Worm (Caenorhabditis elegans): ENCODE data around the gene F47B8.5.

DNA sequence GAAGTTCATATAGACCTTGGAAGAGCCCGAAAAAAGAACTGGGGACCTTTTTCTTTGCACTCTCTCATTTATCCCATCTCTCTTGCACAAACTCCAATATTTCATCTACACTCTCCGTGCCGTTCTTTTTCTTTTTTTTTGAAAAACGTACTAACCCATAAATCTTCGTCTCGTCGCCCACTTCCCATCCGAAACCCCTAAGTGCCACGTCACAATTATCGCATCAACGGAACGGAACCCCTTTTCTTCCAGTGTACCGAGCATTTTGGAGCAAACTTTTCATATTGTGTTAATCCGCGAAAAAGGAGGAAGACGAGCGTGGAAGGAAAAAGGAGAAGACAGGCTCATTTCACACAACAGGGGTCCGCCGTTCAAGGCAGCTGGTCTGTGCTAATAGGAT lies 41.7 kb upstream of the F47B8.5 start:
- TF ChIP-seq elt-4 (tag; optimal IDR thresholded peaks at IDR 0.05), result no peak
- no peak for TF ChIP-seq fax-1 (tag; optimal IDR thresholded peaks at IDR 0.05)
- no peak for TF ChIP-seq pqm-1 (tag; optimal IDR thresholded peaks at IDR 0.05)
- no peak for TF ChIP-seq pag-3 (tag; optimal IDR thresholded peaks at IDR 0.05; ENCODE audit: borderline replicate concordance)
- no peak for TF ChIP-seq F13H6.1 (tag; optimal IDR thresholded peaks at IDR 0.05)
- TF ChIP-seq nhr-11 (tag; optimal IDR thresholded peaks at IDR 0.05), result no peak
- no peak for TF ChIP-seq syd-9 (tag; optimal IDR thresholded peaks at IDR 0.05)
- no peak for TF ChIP-seq C08G9.2 (tag; optimal IDR thresholded peaks at IDR 0.05)
- TF ChIP-seq pros-1 (tag; optimal IDR thresholded peaks at IDR 0.05), result no peak
- no peak for TF ChIP-seq ztf-16 (tag; optimal IDR thresholded peaks at IDR 0.05)
- no peak for TF ChIP-seq ama-1 (optimal IDR thresholded peaks at IDR 0.05)
- no peak for TF ChIP-seq elt-2 (tag; optimal IDR thresholded peaks at IDR 0.05)
- TF ChIP-seq pha-4 (tag; optimal IDR thresholded peaks at IDR 0.05), result no peak
- TF ChIP-seq hlh-6 (tag; optimal IDR thresholded peaks at IDR 0.05), result no peak
